Fruit fly (Drosophila melanogaster) whole organism, pupa: ENCODE measurements around the gene CG10598.

ENCODE experiments used
- Ets98B ChIP-seq: fragments of 200-800 bp; sonication (Bioruptor generic); IDR thresholded peaks from 2 replicates; pipeline ENCODE4 v1.3.6; 2022; ENCODE audit warnings: missing biosample characterization, missing genetic modification characterization
- gl ChIP-seq: fragments of 200-800 bp; sonication (Bioruptor generic); optimal IDR thresholded peaks from 2 replicates; lab custom pipeline; 2018; ENCODE audit warnings: missing biosample characterization, mild to moderate bottlenecking, missing genetic modification characterization

- TF ChIP-seq Ets98B: no peak
- TF ChIP-seq gl: no peak
These were observed 27.4 kb upstream of the CG10598 start for dm6 chrX:17254094-17254493.
